Fruit fly (Drosophila melanogaster) whole organism, embryonic: ENCODE measurements around the gene CG3368.

Source experiments
- Asciz ChIP-seq: fragments of 200-800 bp; sonication (Bioruptor generic); optimal IDR thresholded peaks from 2 replicates; lab custom pipeline; 2017; ENCODE audit warnings: missing biosample characterization, mild to moderate bottlenecking, missing genetic modification characterization, missing genetic modification reagents
- B-H1 ChIP-seq: fragments of 200-800 bp; sonication (Bioruptor generic); IDR thresholded peaks from 3 replicates; pipeline ENCODE4 v1.3.6; 2022; ENCODE audit warnings: missing biosample characterization, missing genetic modification characterization
- B-H2 ChIP-seq: fragments of 200-800 bp; sonication (Bioruptor generic); optimal IDR thresholded peaks from 2 replicates; lab custom pipeline; 2018; ENCODE audit warnings: missing biosample characterization, mild to moderate bottlenecking, missing genetic modification characterization
- C15 ChIP-seq: fragments of 200-800 bp; sonication (Bioruptor generic); IDR thresholded peaks from 3 replicates; pipeline ENCODE4 v1.3.6; 2022; ENCODE audit warnings: missing biosample characterization, missing genetic modification characterization
- CG10209 ChIP-seq: fragments of 200-800 bp; sonication (Bioruptor generic); optimal IDR thresholded peaks from 3 replicates; lab custom pipeline; 2017; ENCODE audit warnings: missing biosample characterization, mild to moderate bottlenecking, missing genetic modification characterization, missing genetic modification reagents
- CG10462 ChIP-seq: fragments of 200-800 bp; sonication (Bioruptor generic); optimal IDR thresholded peaks from 2 replicates; lab custom pipeline; 2016; ENCODE audit warnings: missing biosample characterization, missing genetic modification characterization
- CG11247 ChIP-seq: fragments of 200-800 bp; sonication (Bioruptor generic); IDR thresholded peaks from 2 replicates; pipeline ENCODE4 v1.3.6; 2022; ENCODE audit warnings: missing biosample characterization, missing genetic modification characterization
- CG11504 ChIP-seq: fragments of 200-800 bp; sonication (Bioruptor generic); optimal IDR thresholded peaks from 3 replicates; lab custom pipeline; 2019; ENCODE audit warnings: missing biosample characterization, mild to moderate bottlenecking, missing genetic modification characterization, moderate library complexity
- CG11695 ChIP-seq: fragments of 200-800 bp; sonication (Bioruptor generic); IDR thresholded peaks from 3 replicates; pipeline ENCODE4 v1.3.6; 2022; ENCODE audit warnings: missing biosample characterization, missing genetic modification characterization
- CG12155 ChIP-seq: fragments of 200-800 bp; sonication (Bioruptor generic); optimal IDR thresholded peaks from 3 replicates; lab custom pipeline; 2016; ENCODE audit warnings: missing biosample characterization, missing genetic modification characterization
- CG12219 ChIP-seq: fragments of 200-800 bp; sonication (Bioruptor generic); optimal IDR thresholded peaks from 3 replicates; lab custom pipeline; 2018; ENCODE audit warnings: missing biosample characterization, mild to moderate bottlenecking, missing genetic modification characterization
- CG13424 ChIP-seq: fragments of 200-800 bp; sonication (Bioruptor generic); optimal IDR thresholded peaks from 2 replicates; lab custom pipeline; 2019; ENCODE audit warnings: missing biosample characterization, mild to moderate bottlenecking, missing genetic modification characterization, moderate library complexity
- CG14014 ChIP-seq: fragments of 200-800 bp; sonication (Bioruptor generic); IDR thresholded peaks from 2 replicates; pipeline ENCODE4 v1.3.6; 2022; ENCODE audit warnings: missing biosample characterization, missing genetic modification characterization
- CG15073 ChIP-seq: fragments of 200-800 bp; sonication (Bioruptor generic); optimal IDR thresholded peaks from 2 replicates; lab custom pipeline; 2016; ENCODE audit warnings: missing biosample characterization, missing genetic modification characterization
- CG2678 ChIP-seq: fragments of 200-800 bp; sonication (Bioruptor generic); optimal IDR thresholded peaks from 3 replicates; lab custom pipeline; 2019; ENCODE audit warnings: missing biosample characterization, mild to moderate bottlenecking, missing genetic modification characterization, moderate library complexity
- CG2889 ChIP-seq: fragments of 200-800 bp; sonication (Bioruptor generic); IDR thresholded peaks from 3 replicates; pipeline ENCODE4 v1.3.6; 2022; ENCODE audit warnings: missing biosample characterization, missing genetic modification characterization
- CG30020 ChIP-seq: fragments of 200-800 bp; optimal IDR thresholded peaks from 2 replicates; lab custom pipeline; 2019; ENCODE audit warnings: missing biosample characterization, mild to moderate bottlenecking, missing genetic modification characterization, moderate library complexity
- CG32532 ChIP-seq: fragments of 200-800 bp; sonication (Bioruptor generic); IDR thresholded peaks from 2 replicates; pipeline ENCODE4 v1.3.6; 2022; ENCODE audit warnings: missing biosample characterization, missing genetic modification characterization
- CG33557 ChIP-seq: fragments of 200-800 bp; sonication (Bioruptor generic); optimal IDR thresholded peaks from 2 replicates; lab custom pipeline; 2019; ENCODE audit warnings: missing biosample characterization, mild to moderate bottlenecking, missing genetic modification characterization, moderate library complexity
- CG34224 ChIP-seq: fragments of 200-800 bp; sonication (Bioruptor generic); IDR thresholded peaks from 3 replicates; pipeline ENCODE4 v1.3.6; 2022; ENCODE audit warnings: missing biosample characterization, missing genetic modification characterization; ENCODE audit not compliant: partially characterized antibody
- CG34422 ChIP-seq: fragments of 200-800 bp; sonication (Bioruptor generic); IDR thresholded peaks from 3 replicates; pipeline ENCODE4 v1.3.6; 2022; ENCODE audit warnings: missing biosample characterization, missing genetic modification characterization
- CG8089 ChIP-seq: fragments of 200-800 bp; sonication (Bioruptor generic); optimal IDR thresholded peaks from 3 replicates; lab custom pipeline; 2016; ENCODE audit warnings: missing biosample characterization, missing genetic modification characterization
- CG8944 ChIP-seq: fragments of 200-800 bp; sonication (Bioruptor generic); optimal IDR thresholded peaks from 3 replicates; lab custom pipeline; 2016; ENCODE audit warnings: missing biosample characterization, missing genetic modification characterization
- Dek ChIP-seq: fragments of 200-800 bp; sonication (Bioruptor generic); optimal IDR thresholded peaks from 3 replicates; lab custom pipeline; 2019; ENCODE audit warnings: missing biosample characterization, mild to moderate bottlenecking, missing genetic modification characterization, moderate library complexity
- Doc2 ChIP-seq: fragments of 200-800 bp; sonication (Bioruptor generic); IDR thresholded peaks from 2 replicates; pipeline ENCODE4 v1.3.6; 2022; ENCODE audit warnings: missing biosample characterization, missing genetic modification characterization
- Dp ChIP-seq: fragments of 200-800 bp; sonication (Bioruptor generic); optimal IDR thresholded peaks from 2 replicates; lab custom pipeline; 2018; ENCODE audit warnings: missing biosample characterization, mild to moderate bottlenecking, missing genetic modification characterization, moderate library complexity
- Elba2 ChIP-seq: fragments of 200-800 bp; sonication (Bioruptor generic); optimal IDR thresholded peaks from 3 replicates; lab custom pipeline; 2016; ENCODE audit warnings: missing biosample characterization, missing genetic modification characterization
- Hey ChIP-seq: fragments of 200-800 bp; sonication (Bioruptor generic); optimal IDR thresholded peaks from 3 replicates; lab custom pipeline; 2018; ENCODE audit warnings: missing biosample characterization, mild to moderate bottlenecking, missing genetic modification characterization
- Kr ChIP-seq: fragments of 200-800 bp; sonication (Bioruptor generic); optimal IDR thresholded peaks from 2 replicates; lab custom pipeline; 2017; ENCODE audit warnings: missing biosample characterization, mild to moderate bottlenecking, missing genetic modification characterization
- Lhr ChIP-seq: fragments of 200-800 bp; sonication (Bioruptor generic); optimal IDR thresholded peaks from 3 replicates; lab custom pipeline; 2017; ENCODE audit warnings: mild to moderate bottlenecking, missing biosample characterization, missing genetic modification reagents, missing genetic modification characterization
- Mad ChIP-seq: fragments of 200-800 bp; sonication (Bioruptor generic); optimal IDR thresholded peaks from 2 replicates; lab custom pipeline; 2016; ENCODE audit warnings: missing biosample characterization, missing genetic modification characterization
- Max ChIP-seq: fragments of 200-800 bp; sonication (Bioruptor generic); optimal IDR thresholded peaks from 2 replicates; lab custom pipeline; 2016; ENCODE audit warnings: missing biosample characterization, mild to moderate bottlenecking, missing genetic modification characterization
- NK7.1 ChIP-seq: fragments of 200-800 bp; sonication (Bioruptor generic); optimal IDR thresholded peaks from 3 replicates; lab custom pipeline; 2016; ENCODE audit warnings: missing biosample characterization, missing genetic modification characterization
- Neu2 ChIP-seq: fragments of 200-800 bp; sonication (Bioruptor generic); optimal IDR thresholded peaks from 3 replicates; lab custom pipeline; 2016; ENCODE audit warnings: missing biosample characterization, missing genetic modification characterization, borderline replicate concordance
- Ptx1 ChIP-seq: fragments of 200-800 bp; sonication (Bioruptor generic); IDR thresholded peaks from 2 replicates; pipeline ENCODE4 v1.3.6; 2022; ENCODE audit warnings: missing biosample characterization, missing genetic modification characterization
- Ravus ChIP-seq: fragments of 200-800 bp; sonication (Bioruptor generic); IDR thresholded peaks from 2 replicates; pipeline ENCODE4 v1.3.6; 2022; ENCODE audit warnings: missing biosample characterization, missing genetic modification characterization
- ara ChIP-seq: fragments of 200-800 bp; sonication (Bioruptor generic); IDR thresholded peaks from 2 replicates; pipeline ENCODE4 v1.3.6; 2022; ENCODE audit warnings: missing biosample characterization, missing genetic modification characterization
- bowl ChIP-seq: fragments of 200-800 bp; sonication (Bioruptor generic); IDR thresholded peaks from 2 replicates; pipeline ENCODE4 v1.3.6; 2022; ENCODE audit warnings: missing biosample characterization, missing genetic modification characterization
- grau ChIP-seq: fragments of 200-800 bp; optimal IDR thresholded peaks from 3 replicates; lab custom pipeline; 2019; ENCODE audit warnings: missing biosample characterization, mild to moderate bottlenecking, missing genetic modification characterization, moderate library complexity
- klu ChIP-seq: fragments of 200-800 bp; sonication (Bioruptor generic); IDR thresholded peaks from 2 replicates; pipeline ENCODE4 v1.3.6; 2022; ENCODE audit warnings: missing biosample characterization, missing genetic modification characterization
- kni ChIP-seq: fragments of 200-800 bp; sonication (Bioruptor generic); optimal IDR thresholded peaks from 3 replicates; lab custom pipeline; 2017; ENCODE audit warnings: mild to moderate bottlenecking, missing biosample characterization, missing genetic modification reagents, missing genetic modification characterization
- lov ChIP-seq, 2 experiments: fragments of 200-800 bp in 1 of 2; fragments of >200 bp in 1 of 2; sonication (Bioruptor generic) in 1 of 2; IDR thresholded peaks in 1 of 2; optimal IDR thresholded peaks in 1 of 2; 2 replicates in 1 of 2; 3 replicates in 1 of 2; pipeline versions ENCODE4 v1.3.6 to Lab custom; 2017 to 2022; ENCODE audit warnings: missing biosample characterization in 1 of 2, missing genetic modification characterization in 1 of 2
- repo ChIP-seq: fragments of 200-800 bp; sonication (Bioruptor generic); optimal IDR thresholded peaks from 2 replicates; lab custom pipeline; 2016; ENCODE audit warnings: missing biosample characterization, missing genetic modification characterization
- salm ChIP-seq: fragments of 200-800 bp; sonication (Bioruptor generic); optimal IDR thresholded peaks from 2 replicates; lab custom pipeline; 2018; ENCODE audit warnings: missing biosample characterization, mild to moderate bottlenecking, missing genetic modification characterization
- sens ChIP-seq: fragments of 200-800 bp; sonication (Bioruptor generic); peaks from one replicate; lab custom pipeline; 2016; ENCODE audit warnings: missing biosample characterization, missing genetic modification characterization
- sisA ChIP-seq: fragments of 200-800 bp; sonication (Bioruptor generic); IDR thresholded peaks from 2 replicates; pipeline ENCODE4 v1.3.6; 2022; ENCODE audit warnings: missing biosample characterization, missing genetic modification characterization
- tgo ChIP-seq: fragments of 200-800 bp; sonication (Bioruptor generic); IDR thresholded peaks from 3 replicates; pipeline ENCODE4 v1.3.6; 2022; ENCODE audit warnings: missing biosample characterization, missing genetic modification characterization
- vfl ChIP-seq: fragments of 200-800 bp; sonication (Bioruptor generic); optimal IDR thresholded peaks from 2 replicates; lab custom pipeline; 2016; ENCODE audit warnings: missing biosample characterization, missing genetic modification characterization
- wdn ChIP-seq: fragments of 200-800 bp; sonication (Bioruptor generic); IDR thresholded peaks from 2 replicates; pipeline ENCODE4 v1.3.6; 2022; ENCODE audit warnings: missing biosample characterization, missing genetic modification characterization
- z ChIP-seq: fragments of 200-800 bp; sonication (Bioruptor generic); IDR thresholded peaks from 3 replicates; pipeline ENCODE4 v1.3.6; 2022; ENCODE audit warnings: missing biosample characterization, missing genetic modification characterization

CG3368 gene

dm6 chr3R:27292159-27292880 lies 8.7 kb downstream of the CG3368 start, which contains the start of gene CG3348 (continued):
- peak; percentile 74; the same call in 2 of the 3 replicates for TF ChIP-seq CG11695 (GFP tag; lab: Robert Waterston, UW)
- peak; percentile 87 for TF ChIP-seq CG2678 (tag; lab: Kevin White, UChicago)
- TF ChIP-seq Mad (GFP tag; lab: Kevin White, UChicago): peak; percentile 17
- peak; percentile 63 for TF ChIP-seq CG13424 (tag; lab: Kevin White, UChicago)
- TF ChIP-seq Dek: peak; percentile 72
- no peak for TF ChIP-seq CG15073 (GFP tag; lab: Kevin White, UChicago)
- no peak for TF ChIP-seq Neu2 (GFP tag; lab: Kevin White, UChicago)
- TF ChIP-seq B-H1 (GFP tag; lab: Robert Waterston, UW): no peak
- TF ChIP-seq B-H2 (GFP tag; lab: Kevin White, UChicago): peak; percentile 70
- peak; percentile 71 for TF ChIP-seq wdn (GFP tag; lab: Robert Waterston, UW)
- peak; percentile 66 for TF ChIP-seq sisA (GFP tag; lab: Robert Waterston, UW)
- peak; percentile 87 for TF ChIP-seq sens (GFP tag; lab: Kevin White, UChicago)
- no peak for TF ChIP-seq repo (GFP tag; lab: Kevin White, UChicago)
- peak; percentile 75 for TF ChIP-seq tgo (GFP tag; lab: Robert Waterston, UW)
- no peak for TF ChIP-seq Kr (GFP tag; lab: Kevin White, UChicago)
- TF ChIP-seq klu (GFP tag; lab: Robert Waterston, UW): peak; percentile 71
- no peak for TF ChIP-seq salm (tag; lab: Kevin White, UChicago)
- peak; percentile 65 for TF ChIP-seq CG10209
- TF ChIP-seq Hey: no peak
- TF ChIP-seq CG34422 (GFP tag; lab: Robert Waterston, UW): 0 out of 3 replicates have a peak, but pooled peaks have one; percentile 29
- peak; percentile 45; the same call in 1 of the 2 replicates for TF ChIP-seq ara
- no peak for TF ChIP-seq Lhr
- TF ChIP-seq CG10462 (GFP tag; lab: Kevin White, UChicago): no peak
- peak; percentile 34 for TF ChIP-seq NK7.1 (GFP tag; lab: Kevin White, UChicago)
- TF ChIP-seq vfl (GFP tag; lab: Kevin White, UChicago): peak; percentile 66
- TF ChIP-seq grau: peak; percentile 71
- TF ChIP-seq Elba2 (GFP tag; lab: Kevin White, UChicago): no peak
- TF ChIP-seq CG30020 (tag; lab: Kevin White, UChicago): no peak
- TF ChIP-seq CG34224 (GFP tag; lab: Robert Waterston, UW): no peak
- TF ChIP-seq Doc2 (GFP tag; lab: Robert Waterston, UW): no peak
- TF ChIP-seq Dp (GFP tag; lab: Kevin White, UChicago): no peak
- no peak for TF ChIP-seq z (GFP tag; lab: Robert Waterston, UW)
- TF ChIP-seq Asciz (GFP tag; lab: Kevin White, UChicago): peak; percentile 61
- TF ChIP-seq CG12219 (GFP tag; lab: Kevin White, UChicago): peak; percentile 53
- peak; percentile 72 for TF ChIP-seq CG14014
- TF ChIP-seq Max: peak; percentile 40
- no peak for TF ChIP-seq lov (optimal IDR thresholded peaks at IDR 0.05; lab: Kevin White, UChicago)
- no peak for TF ChIP-seq lov (GFP tag; IDR thresholded peaks at IDR 0.05; lab: Robert Waterston, UW)
- no peak for TF ChIP-seq C15
- TF ChIP-seq CG32532 (GFP tag; lab: Robert Waterston, UW): peak; percentile 94
- no peak for TF ChIP-seq CG33557 (GFP tag; lab: Kevin White, UChicago)
- TF ChIP-seq CG8944 (GFP tag; lab: Kevin White, UChicago): peak; percentile 25
- TF ChIP-seq CG12155: peak; percentile 73
- no peak for TF ChIP-seq kni
- peak; percentile 54; the same call in 1 of the 3 replicates for TF ChIP-seq CG2889 (GFP tag; lab: Robert Waterston, UW)
- peak; percentile 65 for TF ChIP-seq Ptx1 (GFP tag; lab: Robert Waterston, UW)
- peak; percentile 78 for TF ChIP-seq CG11504 (tag; lab: Kevin White, UChicago)
- no peak for TF ChIP-seq CG8089
- no peak for TF ChIP-seq bowl (GFP tag; lab: Robert Waterston, UW)
- TF ChIP-seq Ravus (GFP tag; lab: Robert Waterston, UW): peak; percentile 50
- peak; percentile 75 for TF ChIP-seq CG11247 (GFP tag; lab: Robert Waterston, UW)
